Worm (Caenorhabditis elegans): Measurements from ENCODE around the gene pyr-1.

Gene pyr-1

DNA sequence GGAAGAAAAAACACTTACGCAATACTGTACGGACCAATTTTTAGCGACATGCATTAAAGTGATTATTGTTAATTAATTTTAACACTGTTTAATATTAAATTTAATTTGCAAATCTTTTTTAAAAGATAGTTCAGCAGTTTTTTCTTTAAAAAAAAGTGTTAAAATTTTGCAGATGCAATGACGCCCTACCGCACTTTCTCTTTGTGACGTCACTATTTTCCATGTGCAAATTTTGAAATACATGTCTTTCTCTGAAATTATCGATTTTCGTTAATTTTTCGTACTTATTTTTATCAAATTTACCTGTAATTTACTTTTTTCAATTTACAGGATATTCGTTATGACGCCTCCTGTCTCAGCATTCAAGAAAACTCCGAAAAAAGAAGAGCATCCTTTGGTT is 10.6 kb downstream of the pyr-1 start, which contains the start of the genes piga-1 and eif-2Bepsilon:
Gene piga-1 (minus strand): TSS at position 174 of the 400 bp plus-strand sequence.
Gene eif-2Bepsilon (plus strand): TSS at position 331 of the 400 bp plus-strand sequence.
- no peak for TF ChIP-seq him-1 (tag; optimal IDR thresholded peaks at IDR 0.05)
- no peak for TF ChIP-seq dao-5 (tag; optimal IDR thresholded peaks at IDR 0.05)
- TF ChIP-seq W03F9.2 (tag; optimal IDR thresholded peaks at IDR 0.05), result no peak

DNA sequence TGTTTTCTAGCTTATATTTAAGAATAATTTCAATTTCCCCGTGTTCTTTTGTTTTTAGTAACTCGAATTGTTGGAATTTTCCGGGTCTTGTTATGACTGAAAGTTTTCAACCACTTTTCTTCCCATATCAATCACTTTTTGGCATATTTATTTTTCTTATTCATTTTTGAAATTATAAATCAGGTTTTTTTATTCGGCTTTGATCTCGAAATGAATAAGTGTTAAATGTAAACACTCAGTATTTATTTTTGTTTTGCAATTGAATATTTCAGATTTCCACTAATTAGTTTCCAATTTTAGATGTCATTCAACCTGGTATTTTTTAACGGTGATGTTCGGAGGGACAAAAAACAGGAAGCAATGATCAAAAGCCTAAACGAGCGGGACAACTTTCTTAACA is 13.6 kb downstream of the pyr-1 start, which contains the start of gene etc-1:
Gene etc-1 (plus strand): TSS at position 301 of the 400 bp plus-strand sequence.
- TF ChIP-seq W03F9.2 (tag; optimal IDR thresholded peaks at IDR 0.05) (no peak), him-1 (tag; optimal IDR thresholded peaks at IDR 0.05) (no peak), dao-5 (tag; optimal IDR thresholded peaks at IDR 0.05) (no peak)

DNA sequence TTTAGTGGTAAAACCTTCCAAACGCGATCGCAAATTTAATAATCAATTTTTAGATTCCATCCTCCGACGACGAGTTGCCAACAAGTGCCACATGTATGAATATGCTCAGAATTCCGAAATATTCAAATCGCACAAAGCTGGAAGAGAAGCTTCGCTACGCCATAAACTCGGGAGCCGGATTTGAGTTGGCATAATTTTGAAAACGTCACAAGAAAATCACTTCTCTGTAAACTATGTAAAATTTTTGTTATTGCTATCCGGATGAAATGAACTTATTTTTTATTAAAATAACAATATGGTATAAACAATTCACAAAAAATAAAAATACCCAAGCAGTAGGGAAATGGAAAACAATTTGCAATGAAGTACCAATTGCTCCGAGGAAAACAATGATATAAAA is 18.0 kb downstream of the pyr-1 start:
- no peak for TF ChIP-seq W03F9.2 (tag; optimal IDR thresholded peaks at IDR 0.05)
- no peak for TF ChIP-seq dao-5 (tag; optimal IDR thresholded peaks at IDR 0.05)
- no peak for TF ChIP-seq him-1 (tag; optimal IDR thresholded peaks at IDR 0.05)

DNA sequence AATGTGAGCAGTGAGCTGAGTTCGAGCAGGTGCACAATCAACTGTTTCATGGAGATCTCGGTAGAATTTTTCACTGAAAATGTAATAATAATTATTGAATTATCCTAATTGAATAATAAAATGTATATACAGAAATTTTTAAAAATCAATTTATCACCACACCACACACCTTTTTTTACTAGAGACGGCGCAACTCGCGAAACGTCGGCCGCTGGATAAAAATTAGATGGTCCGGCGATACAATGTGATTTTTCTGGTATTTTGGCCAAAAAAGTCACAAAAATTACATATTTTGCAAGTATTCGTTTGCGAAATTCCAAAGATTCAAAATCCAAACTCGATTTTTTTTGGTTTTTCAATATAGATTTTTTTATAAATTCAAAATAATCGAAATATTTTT is 19.9 kb downstream of the pyr-1 start:
- TF ChIP-seq W03F9.2 (tag; optimal IDR thresholded peaks at IDR 0.05), result no peak
- no peak for TF ChIP-seq him-1 (tag; optimal IDR thresholded peaks at IDR 0.05)
- no peak for TF ChIP-seq dao-5 (tag; optimal IDR thresholded peaks at IDR 0.05)

DNA sequence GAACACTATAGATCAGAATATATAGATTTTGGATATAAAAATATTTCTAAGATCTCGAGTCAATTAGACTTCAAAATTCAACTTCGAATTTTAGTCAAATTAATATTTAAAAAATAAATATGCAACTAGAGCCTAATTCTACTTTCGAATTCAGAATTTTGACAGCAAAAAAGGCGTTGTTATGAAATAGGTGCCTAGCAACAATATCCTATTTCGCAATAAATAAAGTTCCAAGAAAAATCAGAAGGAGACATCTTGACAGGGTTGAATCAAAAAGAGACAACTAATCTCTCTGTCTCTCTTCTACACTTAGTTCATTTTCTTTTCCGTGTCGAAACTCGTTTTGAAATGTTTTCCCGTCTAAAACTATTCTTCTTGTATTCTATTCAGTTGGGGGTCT is 24.5 kb downstream of the pyr-1 start:
- no peak for TF ChIP-seq him-1 (tag; optimal IDR thresholded peaks at IDR 0.05)
- no peak for TF ChIP-seq dao-5 (tag; optimal IDR thresholded peaks at IDR 0.05)
- no peak for TF ChIP-seq W03F9.2 (tag; optimal IDR thresholded peaks at IDR 0.05)

DNA sequence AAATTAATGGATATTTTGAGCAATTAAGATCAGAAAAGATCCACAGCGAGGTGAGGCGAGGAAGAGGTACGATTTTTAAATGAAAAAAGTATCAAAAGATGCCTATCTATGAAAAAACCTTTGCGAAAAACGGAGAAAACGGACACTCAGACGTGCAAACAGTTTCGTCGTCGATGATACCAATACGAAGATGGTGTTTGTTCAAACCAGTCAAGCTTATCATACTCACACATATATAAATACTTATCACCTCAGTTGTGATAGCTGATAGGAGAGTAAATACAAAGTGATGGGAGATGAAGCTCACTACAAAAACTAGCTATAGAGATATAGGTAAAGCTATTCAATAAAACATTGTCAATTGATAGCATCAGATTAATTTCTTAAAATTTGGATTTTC is 28.9 kb downstream of the pyr-1 start:
- TF ChIP-seq him-1 (tag; optimal IDR thresholded peaks at IDR 0.05), result no peak
- TF ChIP-seq dao-5 (tag; optimal IDR thresholded peaks at IDR 0.05), result no peak
- TF ChIP-seq W03F9.2 (tag; optimal IDR thresholded peaks at IDR 0.05), result no peak

DNA sequence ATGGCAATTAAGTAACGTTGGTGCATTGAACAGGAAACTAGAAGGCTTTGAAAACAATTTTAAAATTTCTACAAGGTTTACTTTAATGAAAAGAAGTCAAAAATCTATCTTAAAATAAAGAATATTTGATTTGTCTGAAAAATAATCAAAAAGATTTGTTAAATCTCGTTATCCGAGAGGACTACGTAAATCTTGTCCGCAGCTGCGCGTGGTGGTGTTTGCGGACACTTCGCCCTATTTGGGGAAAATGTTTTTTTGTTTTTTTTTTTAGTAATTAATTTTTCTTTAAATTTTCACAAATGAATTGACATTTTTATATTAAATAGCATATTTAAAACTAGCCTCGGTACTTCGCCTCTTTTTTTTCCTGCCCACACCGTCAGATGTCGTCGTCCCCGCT is 33.0 kb downstream of the pyr-1 start:
- peak; percentile 2 for TF ChIP-seq him-1 (tag; optimal IDR thresholded peaks at IDR 0.05)
- TF ChIP-seq W03F9.2 (tag; optimal IDR thresholded peaks at IDR 0.05), result peak; percentile 72
- no peak for TF ChIP-seq dao-5 (tag; optimal IDR thresholded peaks at IDR 0.05)

DNA sequence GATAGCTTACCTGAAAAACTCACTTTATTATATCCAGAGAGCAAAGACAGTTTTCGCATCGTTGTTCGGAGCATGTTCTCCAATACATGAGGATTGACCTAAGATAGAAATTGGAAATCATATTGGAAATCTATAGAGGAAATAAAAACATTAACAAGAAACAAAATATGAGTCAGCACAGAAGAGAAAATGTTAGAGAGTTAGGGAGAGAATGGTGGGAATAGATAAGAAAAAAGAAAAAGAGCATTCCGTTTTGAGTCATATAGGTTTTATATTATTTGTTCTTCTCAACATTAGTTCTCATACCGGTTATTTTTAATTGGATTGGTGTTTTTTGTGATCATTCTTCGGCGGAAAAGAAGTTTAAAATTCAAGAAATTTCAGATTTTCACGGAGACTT is 33.9 kb downstream of the pyr-1 start, which contains the start of gene hgap-2:
Gene hgap-2 (minus strand): TSS at position 101 of the 400 bp plus-strand sequence.
- TF ChIP-seq W03F9.2 (tag; optimal IDR thresholded peaks at IDR 0.05) (no peak), him-1 (tag; optimal IDR thresholded peaks at IDR 0.05) (no peak), dao-5 (tag; optimal IDR thresholded peaks at IDR 0.05) (no peak)

DNA sequence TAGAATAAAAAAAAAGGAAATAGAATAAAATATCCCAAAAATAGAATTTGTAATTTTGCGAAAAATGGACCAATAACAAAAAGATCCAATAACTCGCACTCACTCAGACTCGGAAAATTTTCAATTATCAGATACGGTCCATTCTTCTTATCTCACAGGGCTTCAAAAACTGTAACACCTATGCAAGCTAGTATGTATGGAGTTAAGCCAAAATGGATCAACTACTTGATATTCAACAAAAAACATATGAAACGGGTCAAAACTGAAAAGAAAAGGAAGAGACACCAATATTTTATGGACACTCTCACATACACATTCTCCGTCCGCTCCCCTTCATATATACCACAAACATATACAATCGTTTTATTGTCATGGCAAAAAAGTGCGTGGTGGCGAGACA is 34.7 kb downstream of the pyr-1 start, which contains the start of gene C34C6.9:
Gene C34C6.9 (plus strand): TSS at position 301 of the 400 bp plus-strand sequence.
- TF ChIP-seq him-1 (tag; optimal IDR thresholded peaks at IDR 0.05) (no peak), dao-5 (tag; optimal IDR thresholded peaks at IDR 0.05) (no peak), W03F9.2 (tag; optimal IDR thresholded peaks at IDR 0.05) (no peak)

DNA sequence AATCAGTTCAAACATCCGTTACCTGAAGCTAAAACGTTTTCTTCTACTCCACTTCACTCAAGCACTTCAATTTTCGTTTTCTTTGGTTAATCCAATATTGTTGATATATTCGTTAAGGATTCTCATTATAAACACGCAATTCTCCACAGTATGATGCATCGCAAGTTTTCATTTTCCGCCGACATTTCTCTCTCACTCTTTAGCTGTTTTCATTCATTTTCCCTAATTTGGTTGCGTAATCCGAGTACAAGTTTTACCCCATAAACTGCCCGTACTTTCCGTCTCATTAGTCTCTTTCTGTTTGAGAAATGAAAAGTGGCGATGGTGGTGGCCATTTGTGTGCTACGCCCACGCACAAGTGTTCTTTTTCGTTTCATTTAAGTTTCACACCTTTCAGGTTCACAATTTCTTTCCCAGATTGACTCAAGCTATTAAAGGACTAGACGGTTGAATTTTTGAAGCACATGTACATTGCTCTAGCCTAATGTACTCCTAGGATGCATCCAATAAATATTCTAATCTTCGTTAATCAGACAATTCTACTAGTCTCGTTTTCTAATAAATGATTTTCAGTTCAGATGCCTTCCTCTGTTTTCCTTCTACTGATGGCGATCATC is 40.5 kb downstream of the pyr-1 start, which contains the start of gene C34C6.3:
Gene C34C6.3 (plus strand): TSS at position 567 of the 617 bp plus-strand sequence.
- no peak for TF ChIP-seq dao-5 (tag; optimal IDR thresholded peaks at IDR 0.05)
- TF ChIP-seq him-1 (tag; optimal IDR thresholded peaks at IDR 0.05), result no peak
- TF ChIP-seq W03F9.2 (tag; optimal IDR thresholded peaks at IDR 0.05), result no peak

DNA sequence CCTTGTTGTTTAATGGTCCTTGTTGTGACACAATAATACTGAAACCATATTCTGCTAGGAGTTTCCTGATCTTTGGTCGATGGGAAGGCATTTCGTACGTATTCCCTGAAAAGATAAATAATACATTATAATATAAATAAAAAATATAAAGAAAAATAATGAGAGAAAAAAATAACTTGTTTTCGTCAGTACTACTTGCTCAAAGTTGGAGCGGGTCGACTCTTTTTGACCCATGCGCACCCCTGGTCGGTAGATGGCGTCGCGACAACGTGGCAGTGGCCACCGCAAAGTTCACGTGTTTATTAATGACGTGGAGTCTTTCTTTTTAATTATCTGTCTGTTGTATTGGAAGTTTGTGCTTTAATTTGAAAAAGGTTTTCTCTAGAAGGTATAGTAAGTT is 44.9 kb downstream of the pyr-1 start, which contains the start of gene C34C6.10:
Gene C34C6.10 (minus strand): TSS at position 101 of the 400 bp plus-strand sequence.
- no peak for TF ChIP-seq dao-5 (tag; optimal IDR thresholded peaks at IDR 0.05)
- TF ChIP-seq him-1 (tag; optimal IDR thresholded peaks at IDR 0.05), result no peak
- TF ChIP-seq W03F9.2 (tag; optimal IDR thresholded peaks at IDR 0.05), result no peak

DNA sequence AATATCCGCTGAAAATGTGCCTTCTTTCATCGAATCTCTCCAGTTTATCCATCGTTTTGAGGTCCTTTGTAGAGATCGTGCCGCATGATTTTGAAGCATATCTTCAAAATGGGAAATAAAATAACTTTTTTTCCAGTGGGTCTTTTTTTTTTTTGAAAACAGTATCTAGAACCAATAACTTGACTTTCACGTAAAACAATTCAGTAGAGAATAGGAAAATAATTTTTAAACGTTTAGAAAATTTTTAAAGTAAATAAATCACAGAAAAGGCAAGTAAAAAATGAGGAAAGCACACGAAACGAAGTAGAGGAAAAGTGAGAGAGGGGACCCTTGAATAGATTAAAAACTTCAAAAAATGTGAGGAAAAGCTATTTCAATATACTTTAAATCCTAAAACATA is 47.9 kb downstream of the pyr-1 start, which contains the start of gene chdh-1:
Gene chdh-1 (minus strand): TSS at position 101 of the 400 bp plus-strand sequence.
- TF ChIP-seq W03F9.2 (tag; optimal IDR thresholded peaks at IDR 0.05) (no peak), him-1 (tag; optimal IDR thresholded peaks at IDR 0.05) (no peak), dao-5 (tag; optimal IDR thresholded peaks at IDR 0.05) (no peak)

DNA sequence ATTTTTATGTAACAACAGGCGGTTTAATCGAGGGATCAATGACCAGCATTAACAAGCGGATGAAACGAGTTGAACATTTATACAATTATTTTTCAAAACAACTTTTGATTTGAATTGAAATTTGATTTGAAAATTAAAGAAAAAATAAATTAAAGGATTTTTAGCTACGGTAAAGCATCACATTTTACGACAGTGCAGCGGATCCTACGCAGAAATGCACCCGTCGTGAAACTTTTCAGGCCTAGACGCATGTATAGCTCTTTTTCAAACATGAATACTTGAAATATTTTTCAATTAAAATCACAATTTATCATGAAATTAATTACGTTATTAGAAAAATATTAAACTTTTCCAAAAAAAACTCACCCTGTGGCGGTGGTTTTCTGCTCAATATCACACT is 50.1 kb downstream of the pyr-1 start:
- TF ChIP-seq dao-5 (tag; optimal IDR thresholded peaks at IDR 0.05) (no peak), W03F9.2 (tag; optimal IDR thresholded peaks at IDR 0.05) (no peak), him-1 (tag; optimal IDR thresholded peaks at IDR 0.05) (no peak)

DNA sequence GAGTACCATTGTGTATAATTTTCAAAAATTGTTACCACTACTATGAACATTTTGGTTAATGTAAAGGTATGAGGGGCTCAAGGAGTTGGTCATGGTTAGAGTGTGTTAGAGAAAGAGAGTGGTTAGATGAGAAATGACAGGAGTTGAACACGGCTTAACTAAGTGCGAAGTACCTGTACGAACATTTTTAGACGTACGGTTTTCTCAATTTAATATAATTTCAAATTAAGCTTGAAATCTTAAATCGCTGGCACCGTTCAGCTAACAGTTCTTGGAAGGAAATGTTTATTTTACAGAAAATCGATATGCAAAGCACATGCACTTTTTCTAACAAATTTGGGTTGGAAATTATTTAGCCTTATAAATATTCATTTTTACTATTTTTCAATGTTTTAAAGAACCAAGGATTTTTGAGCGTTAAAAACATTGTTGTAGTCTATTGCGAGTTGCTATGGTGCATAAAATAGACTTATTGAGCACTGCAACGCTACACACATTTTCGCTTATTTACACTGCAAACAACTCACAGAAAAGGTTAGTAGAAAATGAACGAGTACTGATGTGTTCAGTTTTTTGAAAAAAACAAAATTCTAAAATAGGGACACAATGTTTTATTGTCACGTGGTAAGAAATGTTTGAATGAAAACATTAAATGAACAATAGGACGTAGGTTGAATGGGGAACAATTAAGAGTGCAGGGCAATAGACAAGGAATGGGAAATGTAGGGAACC is 50.9 kb downstream of the pyr-1 start, which contains the start of gene sphk-1:
Gene sphk-1 (minus strand): TSS at position 51 of the 732 bp plus-strand sequence.
- TF ChIP-seq W03F9.2 (tag; optimal IDR thresholded peaks at IDR 0.05) (no peak), him-1 (tag; optimal IDR thresholded peaks at IDR 0.05) (no peak), dao-5 (tag; optimal IDR thresholded peaks at IDR 0.05) (no peak)
